Fruit fly (Drosophila melanogaster) whole organism, embryonic: ENCODE measurements around the gene Ada1-2.

Source experiments
- Awh ChIP-seq: fragments of 200-800 bp; sonication (Bioruptor generic); IDR thresholded peaks from 2 replicates; pipeline ENCODE4, ENCODE4 v1.3.6; 2022; ENCODE audit warnings: missing biosample characterization, missing genetic modification characterization
- CG10274 ChIP-seq: fragments of 200-800 bp; sonication (Bioruptor generic); optimal IDR thresholded peaks from 3 replicates; lab custom pipeline; 2017; ENCODE audit warnings: missing biosample characterization, mild to moderate bottlenecking, missing genetic modification characterization
- CG10321 ChIP-seq: fragments of 200-800 bp; sonication (Bioruptor generic); IDR thresholded peaks from 2 replicates; pipeline ENCODE4 v1.3.6; 2022; ENCODE audit warnings: missing biosample characterization, missing genetic modification characterization
- CG12155 ChIP-seq: fragments of 200-800 bp; sonication (Bioruptor generic); optimal IDR thresholded peaks from 3 replicates; lab custom pipeline; 2016; ENCODE audit warnings: missing biosample characterization, missing genetic modification characterization
- CG12236 ChIP-seq: fragments of 200-800 bp; sonication (Bioruptor generic); optimal IDR thresholded peaks from 2 replicates; lab custom pipeline; 2016; ENCODE audit warnings: missing biosample characterization, missing genetic modification characterization
- CG12744 ChIP-seq: fragments of 200-800 bp; sonication (Bioruptor generic); optimal IDR thresholded peaks from 2 replicates; lab custom pipeline; 2016; ENCODE audit warnings: missing biosample characterization, missing genetic modification characterization
- CG17802 ChIP-seq: fragments of 200-800 bp; sonication (Bioruptor generic); optimal IDR thresholded peaks from 2 replicates; lab custom pipeline; 2018; ENCODE audit warnings: missing biosample characterization, mild to moderate bottlenecking, missing genetic modification characterization, moderate library complexity
- CG18262 ChIP-seq: fragments of 200-800 bp; optimal IDR thresholded peaks from 3 replicates; lab custom pipeline; 2019; ENCODE audit warnings: missing biosample characterization, mild to moderate bottlenecking, missing genetic modification characterization, moderate library complexity
- CG2199 ChIP-seq: fragments of 200-800 bp; sonication (Bioruptor generic); IDR thresholded peaks from 3 replicates; pipeline ENCODE4 v1.3.6; 2022; ENCODE audit warnings: missing biosample characterization, missing genetic modification characterization
- CG32767 ChIP-seq: fragments of 200-800 bp; sonication (Bioruptor generic); IDR thresholded peaks from 2 replicates; pipeline ENCODE4 v1.3.6; 2022; ENCODE audit warnings: missing biosample characterization, missing genetic modification characterization
- CG3995 ChIP-seq: fragments of 200-800 bp; sonication (Bioruptor generic); optimal IDR thresholded peaks from 3 replicates; lab custom pipeline; 2016; ENCODE audit warnings: missing biosample characterization, missing genetic modification characterization
- CG4404 ChIP-seq: fragments of 200-800 bp; sonication (Bioruptor generic); IDR thresholded peaks from 2 replicates; pipeline ENCODE4 v1.3.6; 2022; ENCODE audit warnings: missing biosample characterization, missing genetic modification characterization
- CG5953 ChIP-seq: fragments of 200-800 bp; sonication (Bioruptor generic); IDR thresholded peaks from 2 replicates; pipeline ENCODE4 v1.3.6; 2022; ENCODE audit warnings: missing biosample characterization, missing genetic modification characterization
- CG6254 ChIP-seq: fragments of 200-800 bp; sonication (Bioruptor generic); optimal IDR thresholded peaks from 3 replicates; lab custom pipeline; 2017; ENCODE audit warnings: mild to moderate bottlenecking, missing biosample characterization, missing genetic modification reagents, missing genetic modification characterization
- CG6272 ChIP-seq: fragments of 200-800 bp; sonication (Bioruptor generic); IDR thresholded peaks from 2 replicates; pipeline ENCODE4 v1.3.6; 2022; ENCODE audit warnings: missing biosample characterization, missing genetic modification characterization
- CG7357 ChIP-seq: fragments of 200-800 bp; sonication (Bioruptor generic); IDR thresholded peaks from 3 replicates; pipeline ENCODE4 v1.3.6; 2022; ENCODE audit warnings: missing biosample characterization, missing genetic modification characterization
- CG8388 ChIP-seq: fragments of 200-800 bp; sonication (Bioruptor generic); optimal IDR thresholded peaks from 2 replicates; lab custom pipeline; 2019; ENCODE audit warnings: missing biosample characterization, mild to moderate bottlenecking, missing genetic modification characterization, moderate library complexity
- CG8944 ChIP-seq: fragments of 200-800 bp; sonication (Bioruptor generic); optimal IDR thresholded peaks from 3 replicates; lab custom pipeline; 2016; ENCODE audit warnings: missing biosample characterization, missing genetic modification characterization
- CG9609 ChIP-seq: fragments of 200-800 bp; sonication (Bioruptor generic); optimal IDR thresholded peaks from 3 replicates; lab custom pipeline; 2016; ENCODE audit warnings: missing biosample characterization, missing genetic modification characterization
- CG9876 ChIP-seq: fragments of 200-800 bp; sonication (Bioruptor generic); optimal IDR thresholded peaks from 2 replicates; lab custom pipeline; 2016; ENCODE audit warnings: missing biosample characterization, missing genetic modification characterization
- Chrac-16 ChIP-seq: fragments of 200-800 bp; sonication (Bioruptor generic); optimal IDR thresholded peaks from 3 replicates; lab custom pipeline; 2016; ENCODE audit warnings: missing biosample characterization, missing genetic modification characterization
- Deaf1 ChIP-seq: fragments of 200-800 bp; optimal IDR thresholded peaks from 3 replicates; lab custom pipeline; 2019; ENCODE audit warnings: missing biosample characterization, mild to moderate bottlenecking, missing genetic modification characterization, moderate library complexity
- Elba2 ChIP-seq: fragments of 200-800 bp; sonication (Bioruptor generic); optimal IDR thresholded peaks from 3 replicates; lab custom pipeline; 2016; ENCODE audit warnings: missing biosample characterization, missing genetic modification characterization
- HHEX ChIP-seq: fragments of 200-800 bp; sonication (Bioruptor generic); optimal IDR thresholded peaks from 3 replicates; lab custom pipeline; 2017; ENCODE audit warnings: missing biosample characterization, mild to moderate bottlenecking, missing genetic modification characterization, missing genetic modification reagents
- HLH3B ChIP-seq: fragments of 200-800 bp; sonication (Bioruptor generic); IDR thresholded peaks from 2 replicates; pipeline ENCODE4 v1.3.6; 2022; ENCODE audit warnings: missing biosample characterization, missing genetic modification characterization
- Lim3 ChIP-seq: fragments of 200-800 bp; sonication (Bioruptor generic); IDR thresholded peaks from 2 replicates; pipeline ENCODE4 v1.3.6; 2022; ENCODE audit warnings: missing biosample characterization, missing genetic modification characterization
- Mrtf ChIP-seq: fragments of 200-800 bp; sonication (Bioruptor generic); IDR thresholded peaks from 3 replicates; pipeline ENCODE4 v1.3.6; 2022; ENCODE audit warnings: missing biosample characterization, missing genetic modification characterization
- Six4 ChIP-seq: fragments of 200-800 bp; sonication (Bioruptor generic); optimal IDR thresholded peaks from 2 replicates; lab custom pipeline; 2016; ENCODE audit warnings: missing biosample characterization, missing genetic modification characterization
- aop ChIP-seq: fragments of 200-800 bp; sonication (Bioruptor generic); IDR thresholded peaks from 2 replicates; pipeline ENCODE4 v1.3.6; 2022; ENCODE audit warnings: missing biosample characterization, missing genetic modification characterization
- ap ChIP-seq: fragments of 200-800 bp; sonication (Bioruptor generic); IDR thresholded peaks from 2 replicates; pipeline ENCODE4 v1.3.6; 2022; ENCODE audit warnings: missing biosample characterization, missing genetic modification characterization
- ato ChIP-seq: fragments of 200-800 bp; sonication (Bioruptor generic); IDR thresholded peaks from 2 replicates; pipeline ENCODE4 v1.3.6; 2022; ENCODE audit warnings: missing biosample characterization, missing genetic modification characterization; ENCODE audit not compliant: partially characterized antibody
- dati ChIP-seq: fragments of 200-800 bp; sonication (Bioruptor generic); IDR thresholded peaks from 2 replicates; pipeline ENCODE4 v1.3.6; 2022; ENCODE audit warnings: missing biosample characterization, missing genetic modification characterization
- dmrt11E ChIP-seq: fragments of 200-800 bp; sonication (Bioruptor generic); optimal IDR thresholded peaks from 3 replicates; lab custom pipeline; 2018; ENCODE audit warnings: missing biosample characterization, mild to moderate bottlenecking, missing genetic modification characterization, moderate library complexity
- dysf ChIP-seq: fragments of 200-800 bp; sonication (Bioruptor generic); IDR thresholded peaks from 3 replicates; pipeline ENCODE4 v1.3.6; 2022; ENCODE audit warnings: missing biosample characterization, missing genetic modification characterization
- esg ChIP-seq: fragments of 200-800 bp; sonication (Bioruptor generic); conservative IDR thresholded peaks from 2 replicates; pipeline ENCODE4 v1.3.6; 2022; ENCODE audit warnings: missing biosample characterization, missing genetic modification characterization
- gfzf ChIP-seq: fragments of 200-800 bp; sonication (Bioruptor generic); optimal IDR thresholded peaks from 2 replicates; lab custom pipeline; 2016; ENCODE audit warnings: missing biosample characterization, mild to moderate bottlenecking, missing genetic modification characterization, moderate library complexity
- gro ChIP-seq: fragments of 200-800 bp; sonication (Bioruptor generic); optimal IDR thresholded peaks from 2 replicates; lab custom pipeline; 2016; ENCODE audit warnings: missing biosample characterization, missing genetic modification characterization
- her ChIP-seq: fragments of 200-800 bp; sonication (Bioruptor generic); optimal IDR thresholded peaks from 2 replicates; lab custom pipeline; 2016; ENCODE audit warnings: missing biosample characterization, missing genetic modification characterization
- mam ChIP-seq: fragments of 200-800 bp; sonication (Bioruptor generic); optimal IDR thresholded peaks from 3 replicates; lab custom pipeline; 2016; ENCODE audit warnings: missing biosample characterization, missing genetic modification characterization
- mld ChIP-seq: fragments of 200-800 bp; sonication (Bioruptor generic); IDR thresholded peaks from 3 replicates; pipeline ENCODE4 v1.3.6; 2022; ENCODE audit warnings: missing biosample characterization, missing genetic modification characterization; ENCODE audit not compliant: partially characterized antibody
- psq ChIP-seq: fragments of 200-800 bp; sonication (Bioruptor generic); optimal IDR thresholded peaks from 2 replicates; lab custom pipeline; 2017; ENCODE audit warnings: missing biosample characterization, missing genetic modification characterization
- pzg ChIP-seq: fragments of 200-800 bp; sonication (Bioruptor generic); optimal IDR thresholded peaks from 3 replicates; lab custom pipeline; 2018; ENCODE audit warnings: missing biosample characterization, mild to moderate bottlenecking, missing genetic modification characterization, moderate library complexity
- ranshi ChIP-seq: fragments of 200-800 bp; sonication (Bioruptor generic); IDR thresholded peaks from 2 replicates; pipeline ENCODE4 v1.3.6; 2022; ENCODE audit warnings: missing biosample characterization, missing genetic modification characterization
- scrt ChIP-seq: fragments of 200-800 bp; sonication (Bioruptor generic); optimal IDR thresholded peaks from 2 replicates; lab custom pipeline; 2018; ENCODE audit warnings: missing biosample characterization, mild to moderate bottlenecking, missing genetic modification characterization, moderate library complexity
- slbo ChIP-seq: fragments of 200-800 bp; sonication (Bioruptor generic); IDR thresholded peaks from 2 replicates; pipeline ENCODE4 v1.3.6; 2022; ENCODE audit warnings: missing biosample characterization, missing genetic modification characterization
- so ChIP-seq: fragments of 200-800 bp; sonication (Bioruptor generic); IDR thresholded peaks from 3 replicates; pipeline ENCODE4 v1.3.6; 2022; ENCODE audit warnings: missing biosample characterization, missing genetic modification characterization
- stwl ChIP-seq: fragments of 200-800 bp; sonication (Bioruptor generic); optimal IDR thresholded peaks from 3 replicates; lab custom pipeline; 2018; ENCODE audit warnings: missing biosample characterization, mild to moderate bottlenecking, missing genetic modification characterization, moderate library complexity
- sug ChIP-seq: fragments of 200-800 bp; optimal IDR thresholded peaks from 2 replicates; lab custom pipeline; 2019; ENCODE audit warnings: missing biosample characterization, mild to moderate bottlenecking, missing genetic modification characterization, moderate library complexity
- tll ChIP-seq, 2 experiments: fragments of 200-800 bp in 1 of 2; fragments of >200 bp in 1 of 2; sonication (Bioruptor generic) in 1 of 2; optimal IDR thresholded peaks; 2 replicates each; lab custom pipeline; 2017 to 2019; ENCODE audit warnings: missing biosample characterization in 2 of 2, missing genetic modification characterization in 2 of 2, mild to moderate bottlenecking in 1 of 2, moderate library complexity in 1 of 2
- wek ChIP-seq: fragments of 200-800 bp; sonication (Bioruptor generic); optimal IDR thresholded peaks from 3 replicates; lab custom pipeline; 2018; ENCODE audit warnings: missing biosample characterization, mild to moderate bottlenecking, missing genetic modification characterization, moderate library complexity
- yki ChIP-seq: fragments of >200 bp; optimal IDR thresholded peaks from 3 replicates; lab custom pipeline; 2018

Ada1-2 gene

dm6 chr2L:12010877-12011666 is 18.4 kb downstream of the Ada1-2 start (continued):
- TF ChIP-seq Deaf1 = peak; percentile 61
- peak; percentile 100 for TF ChIP-seq CG18262
- no peak for TF ChIP-seq gfzf (GFP tag; lab: Kevin White, UChicago)
- TF ChIP-seq yki (lab: Kevin White, UChicago) = no peak
- peak; percentile 87 for TF ChIP-seq CG7357 (GFP tag; lab: Robert Waterston, UW)
- no peak for TF ChIP-seq ato (GFP tag; lab: Robert Waterston, UW)
- no peak for TF ChIP-seq CG9876 (GFP tag; lab: Kevin White, UChicago)
- no peak for TF ChIP-seq mld (GFP tag; lab: Robert Waterston, UW)
- no peak for TF ChIP-seq dati
- TF ChIP-seq Lim3 (GFP tag; lab: Robert Waterston, UW) = no peak
- peak; percentile 69 for TF ChIP-seq wek (GFP tag; lab: Kevin White, UChicago)
- peak; percentile 58 for TF ChIP-seq CG12236 (GFP tag; lab: Kevin White, UChicago)
- no peak for TF ChIP-seq Awh (GFP tag; lab: Robert Waterston, UW)
- TF ChIP-seq Elba2 (GFP tag; lab: Kevin White, UChicago) = no peak
- TF ChIP-seq Mrtf (GFP tag; lab: Robert Waterston, UW) = no peak
- peak; percentile 73 for TF ChIP-seq CG3995 (GFP tag; lab: Kevin White, UChicago)
- TF ChIP-seq CG4404 (GFP tag; lab: Robert Waterston, UW) = no peak
- no peak for TF ChIP-seq aop
- TF ChIP-seq ranshi (GFP tag; lab: Robert Waterston, UW) = no peak
- peak in 1 of 2 experiments; percentile 91 for TF ChIP-seq tll (GFP tag; optimal IDR thresholded peaks at IDR 0.05; lab: Kevin White, UChicago)
- TF ChIP-seq CG5953 = no peak
- TF ChIP-seq ap (GFP tag; lab: Robert Waterston, UW) = no peak
- TF ChIP-seq CG12744 (GFP tag; lab: Kevin White, UChicago) = peak; percentile 64
- no peak for TF ChIP-seq so (GFP tag; lab: Robert Waterston, UW)
- TF ChIP-seq slbo = no peak
- TF ChIP-seq psq (GFP tag; lab: Kevin White, UChicago) = no peak
- no peak for TF ChIP-seq her
- TF ChIP-seq CG9609 (GFP tag; lab: Kevin White, UChicago) = peak; percentile 62
- TF ChIP-seq dmrt11E (tag; lab: Kevin White, UChicago) = peak; percentile 90
- TF ChIP-seq Six4 = peak; percentile 79
- TF ChIP-seq CG8944 (GFP tag; lab: Kevin White, UChicago) = peak; percentile 59
- no peak for TF ChIP-seq CG10321
- TF ChIP-seq CG17802 (tag; lab: Kevin White, UChicago) = peak; percentile 58
- no peak for TF ChIP-seq HLH3B (GFP tag; lab: Robert Waterston, UW)
- TF ChIP-seq CG2199 (GFP tag; lab: Robert Waterston, UW) = no peak
- TF ChIP-seq CG12155 (GFP tag; lab: Kevin White, UChicago) = peak; percentile 85
- no peak for TF ChIP-seq scrt (GFP tag; lab: Kevin White, UChicago)
- no peak for TF ChIP-seq esg (GFP tag; lab: Robert Waterston, UW)
- peak; percentile 80 for TF ChIP-seq CG8388 (GFP tag; lab: Kevin White, UChicago)
- TF ChIP-seq stwl (tag; lab: Kevin White, UChicago) = no peak
- TF ChIP-seq sug (tag; lab: Kevin White, UChicago) = peak; percentile 45
- TF ChIP-seq mam (GFP tag; lab: Kevin White, UChicago) = peak; percentile 81
- TF ChIP-seq CG6272 (GFP tag; lab: Robert Waterston, UW) = peak; percentile 86
- TF ChIP-seq HHEX (GFP tag; lab: Kevin White, UChicago) = peak; percentile 89
- peak; percentile 64 for TF ChIP-seq CG6254 (GFP tag; lab: Kevin White, UChicago)
- TF ChIP-seq pzg (GFP tag; lab: Kevin White, UChicago) = peak; percentile 6
- TF ChIP-seq gro (GFP tag; lab: Kevin White, UChicago) = no peak
- TF ChIP-seq dysf (GFP tag; lab: Robert Waterston, UW) = no peak
- TF ChIP-seq CG10274 = peak; percentile 76
- TF ChIP-seq CG32767 (GFP tag; lab: Robert Waterston, UW) = no peak
- TF ChIP-seq Chrac-16 (GFP tag; lab: Kevin White, UChicago) = peak; percentile 89
